Fruit fly (Drosophila melanogaster) whole organism, embryonic: ENCODE data around the gene CG44385.
A peak's percentile ranks its signal among the peaks of the same experiment; 100 is the strongest.

ENCODE experiments used
- Abd-B ChIP-seq: fragments of 200-800 bp; sonication (Bioruptor generic); optimal IDR thresholded peaks from 2 replicates; lab custom pipeline; 2018; ENCODE audit warnings: missing biosample characterization, mild to moderate bottlenecking, missing genetic modification characterization, moderate library complexity
- Bgb ChIP-seq: fragments of 200-800 bp; sonication (Bioruptor generic); IDR thresholded peaks from 2 replicates; pipeline ENCODE4 v1.3.6; 2022; ENCODE audit warnings: missing biosample characterization, missing genetic modification characterization; ENCODE audit not compliant: partially characterized antibody
- CG10321 ChIP-seq: fragments of 200-800 bp; sonication (Bioruptor generic); IDR thresholded peaks from 2 replicates; pipeline ENCODE4 v1.3.6; 2022; ENCODE audit warnings: missing biosample characterization, missing genetic modification characterization
- CG13775 ChIP-seq: fragments of 200-800 bp; sonication (Bioruptor generic); optimal IDR thresholded peaks from 3 replicates; lab custom pipeline; 2017; ENCODE audit warnings: missing biosample characterization, mild to moderate bottlenecking, missing genetic modification characterization
- CG15269 ChIP-seq: fragments of 200-800 bp; sonication (Bioruptor generic); optimal IDR thresholded peaks from 2 replicates; lab custom pipeline; 2018; ENCODE audit warnings: missing biosample characterization, mild to moderate bottlenecking, missing genetic modification characterization, moderate library complexity
- CG15514 ChIP-seq: fragments of 200-800 bp; sonication (Bioruptor generic); optimal IDR thresholded peaks from 3 replicates; lab custom pipeline; 2017; ENCODE audit warnings: missing biosample characterization, missing genetic modification characterization, mild to moderate bottlenecking, moderate library complexity, missing genetic modification reagents
- CG17612 ChIP-seq: fragments of 200-800 bp; sonication (Bioruptor generic); IDR thresholded peaks from 2 replicates; pipeline ENCODE4 v1.3.6; 2022; ENCODE audit warnings: missing biosample characterization, missing genetic modification characterization
- CG1832 ChIP-seq: fragments of 200-800 bp; sonication (Bioruptor generic); optimal IDR thresholded peaks from 2 replicates; lab custom pipeline; 2017; ENCODE audit warnings: missing biosample characterization, mild to moderate bottlenecking, missing genetic modification characterization, inconsistent platforms
- CG18476 ChIP-seq: fragments of 200-800 bp; sonication (Bioruptor generic); optimal IDR thresholded peaks from 2 replicates; lab custom pipeline; 2016; ENCODE audit warnings: missing biosample characterization, mild to moderate bottlenecking, missing genetic modification characterization
- CG2129 ChIP-seq: fragments of 200-800 bp; sonication (Bioruptor generic); IDR thresholded peaks from 2 replicates; pipeline ENCODE4 v1.3.6; 2022; ENCODE audit warnings: missing biosample characterization, missing genetic modification characterization; ENCODE audit not compliant: partially characterized antibody
- CG3407 ChIP-seq: fragments of 200-800 bp; sonication (Bioruptor generic); optimal IDR thresholded peaks from 2 replicates; lab custom pipeline; 2018; ENCODE audit warnings: missing biosample characterization, mild to moderate bottlenecking, missing genetic modification characterization
- CG4360 ChIP-seq: fragments of 200-800 bp; sonication (Bioruptor generic); IDR thresholded peaks from 2 replicates; pipeline ENCODE4 v1.3.6; 2022; ENCODE audit warnings: missing biosample characterization, missing genetic modification characterization
- CG6654 ChIP-seq: fragments of 200-800 bp; sonication (Bioruptor generic); optimal IDR thresholded peaks from 2 replicates; lab custom pipeline; 2017; ENCODE audit warnings: missing biosample characterization, mild to moderate bottlenecking, missing genetic modification characterization
- CG6854 ChIP-seq: fragments of 200-800 bp; sonication (Bioruptor generic); optimal IDR thresholded peaks from 3 replicates; lab custom pipeline; 2017; ENCODE audit warnings: missing biosample characterization, mild to moderate bottlenecking, missing genetic modification characterization
- CG7786 ChIP-seq: fragments of 200-800 bp; sonication (Bioruptor generic); optimal IDR thresholded peaks from 2 replicates; lab custom pipeline; 2016; ENCODE audit warnings: missing biosample characterization, missing genetic modification characterization
- CG7987 ChIP-seq: fragments of 200-800 bp; sonication (Bioruptor generic); optimal IDR thresholded peaks from 2 replicates; lab custom pipeline; 2018; ENCODE audit warnings: missing biosample characterization, mild to moderate bottlenecking, missing genetic modification characterization, moderate library complexity
- CG9609 ChIP-seq: fragments of 200-800 bp; sonication (Bioruptor generic); optimal IDR thresholded peaks from 3 replicates; lab custom pipeline; 2016; ENCODE audit warnings: missing biosample characterization, missing genetic modification characterization
- Fer2 ChIP-seq: fragments of 200-800 bp; sonication (Bioruptor generic); optimal IDR thresholded peaks from 2 replicates; lab custom pipeline; 2018; ENCODE audit warnings: missing biosample characterization, mild to moderate bottlenecking, missing genetic modification characterization, moderate library complexity
- Fer3 ChIP-seq: fragments of 200-800 bp; sonication (Bioruptor generic); optimal IDR thresholded peaks from 2 replicates; lab custom pipeline; 2018; ENCODE audit warnings: missing biosample characterization, mild to moderate bottlenecking, missing genetic modification characterization, moderate library complexity
- Hr3 ChIP-seq: fragments of 200-800 bp; sonication (Bioruptor generic); optimal IDR thresholded peaks from 3 replicates; lab custom pipeline; 2016; ENCODE audit warnings: missing biosample characterization, missing genetic modification characterization
- Mad ChIP-seq: fragments of 200-800 bp; sonication (Bioruptor generic); optimal IDR thresholded peaks from 2 replicates; lab custom pipeline; 2016; ENCODE audit warnings: missing biosample characterization, missing genetic modification characterization
- Med ChIP-seq: fragments of 200-800 bp; sonication (Bioruptor generic); peaks from one replicate; lab custom pipeline; 2016; ENCODE audit warnings: missing biosample characterization, missing genetic modification characterization, mild to moderate bottlenecking, inconsistent platforms, moderate library complexity
- PHDP ChIP-seq: fragments of 200-800 bp; sonication (Bioruptor generic); optimal IDR thresholded peaks from 3 replicates; lab custom pipeline; 2018; ENCODE audit warnings: missing biosample characterization, mild to moderate bottlenecking, missing genetic modification characterization, moderate library complexity
- Sox102F ChIP-seq: fragments of 200-800 bp; sonication (Bioruptor generic); optimal IDR thresholded peaks from 2 replicates; lab custom pipeline; 2018; ENCODE audit warnings: missing biosample characterization, mild to moderate bottlenecking, missing genetic modification characterization, moderate library complexity
- Xbp1 ChIP-seq: fragments of 200-800 bp; sonication (Bioruptor generic); optimal IDR thresholded peaks from 3 replicates; lab custom pipeline; 2016; ENCODE audit warnings: missing biosample characterization, mild to moderate bottlenecking, missing genetic modification characterization
- ash1 ChIP-seq: fragments of 200-800 bp; sonication (Bioruptor generic); optimal IDR thresholded peaks from 2 replicates; lab custom pipeline; 2018; ENCODE audit warnings: missing biosample characterization, mild to moderate bottlenecking, missing genetic modification characterization
- ato ChIP-seq: fragments of 200-800 bp; sonication (Bioruptor generic); IDR thresholded peaks from 2 replicates; pipeline ENCODE4 v1.3.6; 2022; ENCODE audit warnings: missing biosample characterization, missing genetic modification characterization; ENCODE audit not compliant: partially characterized antibody
- br ChIP-seq: fragments of >200 bp; optimal IDR thresholded peaks from 2 replicates; lab custom pipeline; 2017
- crp ChIP-seq, 2 experiments: fragments of 200-800 bp; sonication (Bioruptor generic); optimal IDR thresholded peaks; 2 replicates in 1 of 2; 3 replicates in 1 of 2; lab custom pipeline; 2017; ENCODE audit warnings: missing biosample characterization in 2 of 2, missing genetic modification characterization in 2 of 2, mild to moderate bottlenecking in 1 of 2, moderate library complexity in 1 of 2
- cwo ChIP-seq: fragments of 200-800 bp; sonication (Bioruptor generic); optimal IDR thresholded peaks from 3 replicates; lab custom pipeline; 2017; ENCODE audit warnings: missing biosample characterization, missing genetic modification characterization, mild to moderate bottlenecking, moderate library complexity, missing genetic modification reagents
- dimm ChIP-seq: fragments of 200-800 bp; sonication (Bioruptor generic); IDR thresholded peaks from 2 replicates; pipeline ENCODE4 v1.3.6; 2022; ENCODE audit warnings: missing biosample characterization, missing genetic modification characterization
- dpn ChIP-seq, 2 experiments: fragments of 200-800 bp; sonication (Bioruptor generic); optimal IDR thresholded peaks; 3 replicates each; lab custom pipeline; 2016; ENCODE audit warnings: missing biosample characterization in 2 of 2, missing genetic modification characterization in 2 of 2
- dysf ChIP-seq: fragments of 200-800 bp; sonication (Bioruptor generic); IDR thresholded peaks from 3 replicates; pipeline ENCODE4 v1.3.6; 2022; ENCODE audit warnings: missing biosample characterization, missing genetic modification characterization
- ems ChIP-seq: fragments of 200-800 bp; sonication (Bioruptor generic); optimal IDR thresholded peaks from 3 replicates; lab custom pipeline; 2016; ENCODE audit warnings: missing biosample characterization, missing genetic modification characterization
- esg ChIP-seq: fragments of 200-800 bp; sonication (Bioruptor generic); conservative IDR thresholded peaks from 2 replicates; pipeline ENCODE4 v1.3.6; 2022; ENCODE audit warnings: missing biosample characterization, missing genetic modification characterization
- fd102C ChIP-seq: fragments of 200-800 bp; sonication (Bioruptor generic); optimal IDR thresholded peaks from 2 replicates; lab custom pipeline; 2018; ENCODE audit warnings: missing biosample characterization, mild to moderate bottlenecking, missing genetic modification characterization, moderate library complexity
- mirr ChIP-seq: fragments of 200-800 bp; sonication (Bioruptor generic); optimal IDR thresholded peaks from 3 replicates; lab custom pipeline; 2018; ENCODE audit warnings: missing biosample characterization, mild to moderate bottlenecking, missing genetic modification characterization
- mld ChIP-seq: fragments of 200-800 bp; sonication (Bioruptor generic); IDR thresholded peaks from 3 replicates; pipeline ENCODE4 v1.3.6; 2022; ENCODE audit warnings: missing biosample characterization, missing genetic modification characterization; ENCODE audit not compliant: partially characterized antibody
- nom ChIP-seq: fragments of 200-800 bp; sonication (Bioruptor generic); optimal IDR thresholded peaks from 2 replicates; lab custom pipeline; 2017; ENCODE audit warnings: missing biosample characterization, missing genetic modification characterization, mild to moderate bottlenecking, moderate library complexity, missing genetic modification reagents
- org-1 ChIP-seq: fragments of 200-800 bp; sonication (Bioruptor generic); optimal IDR thresholded peaks from 2 replicates; lab custom pipeline; 2017; ENCODE audit warnings: missing biosample characterization, missing genetic modification characterization
- otp ChIP-seq: fragments of 200-800 bp; sonication (Bioruptor generic); IDR thresholded peaks from 3 replicates; pipeline ENCODE4, ENCODE4 v1.3.6; 2022; ENCODE audit warnings: missing biosample characterization, missing genetic modification characterization
- pfk ChIP-seq: fragments of 200-800 bp; sonication (Bioruptor generic); optimal IDR thresholded peaks from 2 replicates; lab custom pipeline; 2018; ENCODE audit warnings: missing biosample characterization, mild to moderate bottlenecking, missing genetic modification characterization, moderate library complexity
- psq ChIP-seq: fragments of 200-800 bp; sonication (Bioruptor generic); optimal IDR thresholded peaks from 2 replicates; lab custom pipeline; 2017; ENCODE audit warnings: missing biosample characterization, missing genetic modification characterization
- pum ChIP-seq: fragments of 200-800 bp; sonication (Bioruptor generic); optimal IDR thresholded peaks from 2 replicates; lab custom pipeline; 2016; ENCODE audit warnings: missing biosample characterization, missing genetic modification characterization
- run ChIP-seq: fragments of 200-800 bp; sonication (Bioruptor generic); optimal IDR thresholded peaks from 3 replicates; lab custom pipeline; 2018; ENCODE audit warnings: missing biosample characterization, mild to moderate bottlenecking, missing genetic modification characterization
- salm ChIP-seq: fragments of 200-800 bp; sonication (Bioruptor generic); optimal IDR thresholded peaks from 2 replicates; lab custom pipeline; 2018; ENCODE audit warnings: missing biosample characterization, mild to moderate bottlenecking, missing genetic modification characterization
- sna ChIP-seq: fragments of 200-800 bp; sonication (Bioruptor generic); IDR thresholded peaks from 2 replicates; pipeline ENCODE4 v1.3.6; 2022; ENCODE audit warnings: missing biosample characterization, missing genetic modification characterization; ENCODE audit not compliant: partially characterized antibody
- sug ChIP-seq: fragments of 200-800 bp; optimal IDR thresholded peaks from 2 replicates; lab custom pipeline; 2019; ENCODE audit warnings: missing biosample characterization, mild to moderate bottlenecking, missing genetic modification characterization, moderate library complexity
- toy ChIP-seq: fragments of 200-800 bp; sonication (Bioruptor generic); IDR thresholded peaks from 2 replicates; pipeline ENCODE4 v1.3.6; 2022; ENCODE audit warnings: missing biosample characterization, missing genetic modification characterization
- wdn ChIP-seq: fragments of 200-800 bp; sonication (Bioruptor generic); IDR thresholded peaks from 2 replicates; pipeline ENCODE4 v1.3.6; 2022; ENCODE audit warnings: missing biosample characterization, missing genetic modification characterization

The CG44385 gene

dm6 chrX:11146598-11147176 is 14.5 kb upstream of the CG44385 start (continued):
- TF ChIP-seq CG3407 (GFP tag; lab: Kevin White, UChicago) (no peak), ash1 (GFP tag; lab: Kevin White, UChicago) (no peak), mirr (GFP tag; lab: Kevin White, UChicago) (no peak), CG1832 (peak; percentile 41), br (lab: Kevin White, UChicago) (no peak), CG6654 (GFP tag; lab: Kevin White, UChicago) (no peak), CG15269 (tag; lab: Kevin White, UChicago) (peak; percentile 25), CG17612 (GFP tag; lab: Robert Waterston, UW) (no peak), cwo (GFP tag; lab: Kevin White, UChicago) (no peak), CG4360 (GFP tag; lab: Robert Waterston, UW) (peak; percentile 94), dysf (peak; percentile 47; the same call in 1 of the 3 replicates), CG7786 (GFP tag; lab: Kevin White, UChicago) (peak; percentile 3), pfk (GFP tag; lab: Kevin White, UChicago) (no peak), Bgb (no peak), otp (0 out of 3 replicates have a peak, but pooled peaks have one; percentile 39), Mad (no peak), ato (GFP tag; lab: Robert Waterston, UW) (no peak), PHDP (peak; percentile 24), Fer3 (tag; lab: Kevin White, UChicago) (no peak), Fer2 (no peak), CG15514 (GFP tag; lab: Kevin White, UChicago) (no peak), CG6854 (no peak), sna (GFP tag; lab: Robert Waterston, UW) (no peak), esg (GFP tag; lab: Robert Waterston, UW) (no peak), toy (no peak), org-1 (GFP tag; lab: Kevin White, UChicago) (peak; percentile 33), CG18476 (GFP tag; lab: Kevin White, UChicago) (no peak), Abd-B (GFP tag; lab: Kevin White, UChicago) (no peak), CG9609 (GFP tag; lab: Kevin White, UChicago) (no peak), CG10321 (GFP tag; lab: Robert Waterston, UW) (peak; percentile 56; the same call in 1 of the 2 replicates), Hr3 (GFP tag; lab: Kevin White, UChicago) (no peak), ems (GFP tag; lab: Kevin White, UChicago) (no peak), dpn (GFP tag; optimal IDR thresholded peaks at IDR 0.05; lab: Kevin White, UChicago) (no peak), CG7987 (GFP tag; lab: Kevin White, UChicago) (no peak), pum (GFP tag; lab: Kevin White, UChicago) (no peak), CG2129 (GFP tag; lab: Robert Waterston, UW) (no peak), sug (tag; lab: Kevin White, UChicago) (no peak), crp (GFP tag; optimal IDR thresholded peaks at IDR 0.05; lab: Kevin White, UChicago) (peak in 1 of 2 experiments; percentile 3), psq (no peak), Sox102F (GFP tag; lab: Kevin White, UChicago) (no peak), wdn (GFP tag; lab: Robert Waterston, UW) (no peak), CG13775 (GFP tag; lab: Kevin White, UChicago) (no peak), Xbp1 (peak; percentile 25), Med (peak; percentile 86), salm (no peak), mld (GFP tag; lab: Robert Waterston, UW) (no peak), run (tag; lab: Kevin White, UChicago) (no peak), nom (GFP tag; lab: Kevin White, UChicago) (peak; percentile 30), dimm (GFP tag; lab: Robert Waterston, UW) (no peak), fd102C (GFP tag; lab: Kevin White, UChicago) (no peak)
